Worm (Caenorhabditis elegans): Measurements from ENCODE around the gene F35C11.5.

F35C11.5 gene

ce11 chrII:8269855-8270647 is 16.5 kb downstream of the F35C11.5 start, which contains the start of gene tdc-1:
Gene tdc-1, plus strand, starts transcription at chrII:8270597.
- TF ChIP-seq lin-39 (tag; optimal IDR thresholded peaks at IDR 0.05) (no peak), egl-27 (tag; optimal IDR thresholded peaks at IDR 0.05) (no peak), lin-11 (tag; optimal IDR thresholded peaks at IDR 0.05) (no peak), ama-1 (optimal IDR thresholded peaks at IDR 0.05) (no peak), mab-5 (tag; optimal IDR thresholded peaks at IDR 0.05) (no peak), elt-3 (tag; optimal IDR thresholded peaks at IDR 0.05) (no peak), nhr-129 (tag; optimal IDR thresholded peaks at IDR 0.05) (no peak), nhr-237 (tag; optimal IDR thresholded peaks at IDR 0.05) (no peak), C34F6.9 (tag; optimal IDR thresholded peaks at IDR 0.05) (no peak), F13H6.1 (tag; optimal IDR thresholded peaks at IDR 0.05) (no peak), lsy-2 (tag; optimal IDR thresholded peaks at IDR 0.05) (no peak), nhr-10 (tag; optimal IDR thresholded peaks at IDR 0.05) (no peak), ztf-1 (GFP tag; conservative IDR thresholded peaks at IDR 0.05) (no peak)

ce11 chrII:8273060-8273459 is 19.5 kb downstream of the F35C11.5 start:
- TF ChIP-seq snpc-4 (tag; optimal IDR thresholded peaks at IDR 0.05) (no peak), F13H6.1 (tag; optimal IDR thresholded peaks at IDR 0.05) (no peak), lin-11 (tag; optimal IDR thresholded peaks at IDR 0.05) (no peak), nhr-25 (tag; optimal IDR thresholded peaks at IDR 0.05) (no peak), nhr-77 (tag; optimal IDR thresholded peaks at IDR 0.05) (no peak)

DNA sequence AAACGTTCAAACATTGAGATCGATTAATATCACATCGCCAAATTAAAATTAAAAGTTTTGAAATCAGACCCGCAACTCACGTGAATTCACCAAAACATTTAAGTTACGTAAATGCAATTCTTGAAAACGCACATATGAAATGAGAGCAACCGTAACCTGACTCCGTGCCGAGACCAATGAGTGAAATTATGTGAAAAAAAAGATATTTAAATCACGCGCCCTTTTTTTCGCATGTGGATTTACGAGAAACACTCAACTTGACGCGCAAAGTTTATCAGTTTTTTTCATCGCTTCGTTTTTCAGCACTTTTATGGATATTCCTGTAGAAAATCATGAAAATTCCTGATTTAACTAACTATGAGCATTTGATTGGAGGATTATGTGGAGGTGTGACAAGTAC is 22.5 kb downstream of the F35C11.5 start, which contains the start of the genes gei-14 and slc-25A32:
gei-14 (minus strand) TSS at position 175 of the 400 bp plus-strand sequence.
slc-25A32 (plus strand) TSS at position 242 of the 400 bp plus-strand sequence.
- TF ChIP-seq lsy-2 (tag; optimal IDR thresholded peaks at IDR 0.05) (peak; percentile 59 to 83), unc-39 (tag; optimal IDR thresholded peaks at IDR 0.05) (no peak), nhr-129 (tag; optimal IDR thresholded peaks at IDR 0.05) (peak; percentile 13), ztf-4 (tag; optimal IDR thresholded peaks at IDR 0.05) (no peak), gmeb-1 (tag; optimal IDR thresholded peaks at IDR 0.05) (peak; percentile 89), R02D3.7 (tag; optimal IDR thresholded peaks at IDR 0.05) (peak; percentile 85)

DNA sequence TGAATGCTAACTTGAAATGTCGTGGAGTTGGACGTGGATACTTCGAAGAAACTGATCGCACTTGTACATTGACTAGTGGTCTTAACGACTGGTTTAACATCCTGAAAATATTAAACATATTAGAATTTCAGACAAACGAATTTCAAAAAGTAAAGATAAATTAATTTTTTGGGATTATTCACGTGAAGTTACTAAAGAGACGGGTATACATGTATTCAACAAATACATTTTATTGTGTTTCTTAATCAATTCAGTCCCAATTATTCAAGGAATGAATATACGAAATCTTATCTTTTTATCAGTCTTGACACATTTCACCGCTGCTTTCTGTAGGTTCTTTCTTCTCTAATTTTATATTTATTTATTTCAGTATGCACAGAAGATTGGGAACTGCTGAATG is 24.9 kb downstream of the F35C11.5 start, which contains the start of the genes mrpl-10 and clec-142:
mrpl-10 (minus strand) TSS at position 101 of the 400 bp plus-strand sequence.
clec-142 (plus strand) TSS at position 264 of the 400 bp plus-strand sequence.
- no peak for TF ChIP-seq nhr-77 (tag; optimal IDR thresholded peaks at IDR 0.05)
- TF ChIP-seq unc-55 (GFP tag; optimal IDR thresholded peaks at IDR 0.05): no peak
- no peak for TF ChIP-seq sem-4 (tag; optimal IDR thresholded peaks at IDR 0.05)
- no peak for TF ChIP-seq crh-2 (tag; optimal IDR thresholded peaks at IDR 0.05)
- no peak for TF ChIP-seq sma-9 (GFP tag; optimal IDR thresholded peaks at IDR 0.05)
- no peak for TF ChIP-seq sma-9 (tag; optimal IDR thresholded peaks at IDR 0.05)
- TF ChIP-seq snpc-4 (tag; optimal IDR thresholded peaks at IDR 0.05): no peak

ce11 chrII:8283158-8283717 is 29.7 kb downstream of the F35C11.5 start, which contains the start of the genes nst-1 and cct-4:
Gene nst-1, minus strand, starts transcription at chrII:8283208.
Gene cct-4, plus strand, starts transcription at chrII:8283667.
- TF ChIP-seq lin-13 (GFP tag; optimal IDR thresholded peaks at IDR 0.05): peak; percentile 6
- TF ChIP-seq skn-1 (tag; optimal IDR thresholded peaks at IDR 0.05): no peak
- peak; percentile 0 for TF ChIP-seq gmeb-1 (tag; optimal IDR thresholded peaks at IDR 0.05)
- no peak for TF ChIP-seq unc-55 (GFP tag; optimal IDR thresholded peaks at IDR 0.05)
- TF ChIP-seq lsy-2 (tag; optimal IDR thresholded peaks at IDR 0.05): peak in 1 of 2 experiments; percentile 73
- peak; percentile 54 for TF ChIP-seq C34F6.9 (tag; optimal IDR thresholded peaks at IDR 0.05)
- no peak for TF ChIP-seq sma-3 (GFP tag; optimal IDR thresholded peaks at IDR 0.05)

DNA sequence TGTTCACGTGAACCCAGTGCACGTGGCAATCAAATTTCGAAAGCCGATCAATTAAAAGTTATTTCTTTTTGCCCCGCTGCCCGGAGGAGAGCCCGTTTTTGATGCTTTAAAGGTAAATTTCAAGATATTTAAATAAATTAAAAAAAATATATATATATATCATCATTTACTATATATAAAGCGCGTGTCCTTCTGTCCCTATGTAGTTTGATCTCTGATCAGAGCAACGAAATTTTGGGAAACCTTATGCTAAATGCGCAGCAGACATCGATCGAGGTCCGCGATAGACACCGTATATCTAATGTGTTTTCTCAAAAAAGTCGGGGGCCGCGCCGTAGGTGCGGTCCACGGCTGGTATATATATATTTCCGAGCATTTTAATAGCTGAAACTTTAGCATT is 32.3 kb downstream of the F35C11.5 start:
- TF ChIP-seq ama-1 (optimal IDR thresholded peaks at IDR 0.05): peak; percentile 42

DNA sequence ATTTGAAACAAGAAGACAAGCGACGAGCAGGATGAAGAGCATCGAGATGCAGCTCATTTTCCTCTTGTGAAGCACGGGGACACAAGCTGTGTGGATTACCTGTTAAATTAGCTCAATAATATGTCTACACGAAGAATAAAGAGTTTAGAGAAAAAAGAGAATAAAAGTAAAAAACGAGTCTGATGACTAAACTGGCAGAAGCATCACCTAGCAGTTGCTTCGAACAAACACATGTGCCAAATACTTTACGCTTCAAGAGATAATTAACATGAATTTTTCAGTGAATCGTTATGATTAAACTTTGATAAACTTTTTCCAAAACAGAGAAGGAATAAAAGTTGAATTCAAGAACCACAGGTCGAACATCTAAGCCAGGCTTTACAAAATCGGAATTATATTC is 41.8 kb downstream of the F35C11.5 start, which contains the start of gene nlp-55:
nlp-55 (minus strand) TSS at position 101 of the 400 bp plus-strand sequence.
- TF ChIP-seq Y55F3AM.14 (GFP tag; optimal IDR thresholded peaks at IDR 0.05): no peak
- TF ChIP-seq lin-13 (GFP tag; optimal IDR thresholded peaks at IDR 0.05): no peak
- no peak for TF ChIP-seq nhr-237 (tag; optimal IDR thresholded peaks at IDR 0.05)
